Worm (Caenorhabditis elegans) whole organism, L2 larva: ENCODE measurements around the gene hmit-1.1.

ENCODE experiments used
- ZK546.5 ChIP-seq: sonication (generic microtip); optimal IDR thresholded peaks from 2 replicates; lab custom pipeline; 2017; ENCODE audit warnings: missing biosample characterization, missing genetic modification characterization
- ama-1 ChIP-seq: fragments of 150-350 bp; optimal IDR thresholded peaks from 2 replicates; lab custom pipeline; 2018; ENCODE audit warnings: inconsistent platforms
- elt-3 ChIP-seq: sonication (generic microtip); optimal IDR thresholded peaks from 2 replicates; lab custom pipeline; 2017; ENCODE audit warnings: missing biosample characterization, missing genetic modification characterization
- lin-39 ChIP-seq: fragments of 150-350 bp; optimal IDR thresholded peaks from 2 replicates; lab custom pipeline; 2014; ENCODE audit warnings: missing biosample characterization, missing genetic modification reagents, missing genetic modification characterization
- nhr-10 ChIP-seq: sonication (generic microtip); optimal IDR thresholded peaks from 2 replicates; lab custom pipeline; 2017; ENCODE audit warnings: missing biosample characterization, missing genetic modification characterization
- snpc-4 ChIP-seq: fragments of 150-350 bp; optimal IDR thresholded peaks from 2 replicates; lab custom pipeline; 2014; ENCODE audit warnings: missing biosample characterization, missing genetic modification characterization

- TF ChIP-seq elt-3 (tag; lab: Kevin White, UChicago) (no peak), ZK546.5 (tag; lab: Kevin White, UChicago) (no peak), nhr-10 (tag; lab: Kevin White, UChicago) (no peak), snpc-4 (tag; lab: Kevin White, UChicago) (no peak), lin-39 (tag; lab: Kevin White, UChicago) (no peak), ama-1 (lab: Kevin White, UChicago) (no peak)
Measured at ce11 chrV:18480231-18480630, 36.4 kb upstream of the hmit-1.1 start, which contains the start of gene srh-178.
